Worm (Caenorhabditis elegans) whole organism, young adult: Measurements from ENCODE around the gene srxa-19.

Experiments
- B0035.1 ChIP-seq: sonication (generic microtip); optimal IDR thresholded peaks from 2 replicates; lab custom pipeline; 2016; ENCODE audit warnings: missing genetic modification characterization, mild to moderate bottlenecking, missing compliant biosample characterization, missing genotype, missing genetic modification reagents
- D2030.7 ChIP-seq: fragments of 200-800 bp; sonication (Bioruptor generic); IDR thresholded peaks from 2 replicates; pipeline ENCODE4 v1.3.6; 2022; ENCODE audit warnings: missing genetic modification reagents, missing genetic modification characterization, missing compliant biosample characterization
- F37B4.10 ChIP-seq: fragments of 200-800 bp; sonication (Bioruptor generic); IDR thresholded peaks from 2 replicates; pipeline ENCODE4 v1.3.6; 2022; ENCODE audit warnings: missing genetic modification characterization, missing compliant biosample characterization
- F39B2.1 ChIP-seq: fragments of 200-800 bp; sonication (Bioruptor generic); IDR thresholded peaks from 2 replicates; pipeline ENCODE4 v1.3.6; 2022; ENCODE audit warnings: missing genetic modification reagents, missing genetic modification characterization, missing compliant biosample characterization
- F52B5.7 ChIP-seq: sonication (generic microtip); optimal IDR thresholded peaks from 2 replicates; lab custom pipeline; 2016; ENCODE audit warnings: mild to moderate bottlenecking, missing genetic modification characterization, missing compliant biosample characterization
- F57A8.1 ChIP-seq: fragments of 200-800 bp; sonication (Bioruptor generic); optimal IDR thresholded peaks from 2 replicates; lab custom pipeline; 2018; ENCODE audit warnings: mild to moderate bottlenecking, missing genetic modification characterization, moderate library complexity, missing compliant biosample characterization
- F57C9.4 ChIP-seq: sonication (generic microtip); optimal IDR thresholded peaks from 2 replicates; lab custom pipeline; 2017; ENCODE audit warnings: mild to moderate bottlenecking, missing genetic modification characterization, missing compliant biosample characterization
- K11D2.4 ChIP-seq: fragments of 200-800 bp; sonication (Bioruptor generic); IDR thresholded peaks from 2 replicates; pipeline ENCODE4 v1.3.6; 2022; ENCODE audit warnings: missing genetic modification reagents, missing genetic modification characterization, missing compliant biosample characterization
- K12H6.12 ChIP-seq: fragments of 200-800 bp; sonication (Bioruptor generic); optimal IDR thresholded peaks from 2 replicates; lab custom pipeline; 2018; ENCODE audit warnings: mild to moderate bottlenecking, missing genetic modification characterization, missing compliant biosample characterization
- T07F8.4 ChIP-seq: sonication (generic microtip); optimal IDR thresholded peaks from 2 replicates; lab custom pipeline; 2016; ENCODE audit warnings: mild to moderate bottlenecking, missing genetic modification characterization, moderate library complexity, missing compliant biosample characterization
- Y53G8AR.9 ChIP-seq: fragments of 200-800 bp; sonication (Bioruptor generic); conservative IDR thresholded peaks from 2 replicates; pipeline ENCODE4 v1.3.6; 2022; ENCODE audit warnings: missing genetic modification reagents, missing genetic modification characterization, missing compliant biosample characterization
- Y95B8A.8 ChIP-seq: fragments of 200-800 bp; sonication (Bioruptor generic); IDR thresholded peaks from 2 replicates; pipeline ENCODE4 v1.3.6; 2022; ENCODE audit warnings: missing genetic modification reagents, missing genetic modification characterization, missing compliant biosample characterization
- aptf-3 ChIP-seq: fragments of 200-800 bp; sonication (Bioruptor generic); IDR thresholded peaks from 2 replicates; pipeline ENCODE4 v1.3.6; 2022; ENCODE audit warnings: missing genetic modification characterization, missing compliant biosample characterization
- atf-7 ChIP-seq: sonication (generic microtip); optimal IDR thresholded peaks from 2 replicates; lab custom pipeline; 2017; ENCODE audit warnings: mild to moderate bottlenecking, missing genetic modification characterization, missing compliant biosample characterization
- attf-3 ChIP-seq: fragments of 200-800 bp; sonication (Bioruptor generic); conservative IDR thresholded peaks from 2 replicates; pipeline ENCODE4 v1.3.6; 2022; ENCODE audit warnings: missing genetic modification reagents, missing genetic modification characterization, missing compliant biosample characterization
- attf-6 ChIP-seq: fragments of 200-800 bp; sonication (Bioruptor generic); IDR thresholded peaks from 2 replicates; pipeline ENCODE4 v1.3.6; 2022; ENCODE audit warnings: missing genetic modification reagents, missing genetic modification characterization, missing compliant biosample characterization
- bed-1 ChIP-seq: fragments of 200-800 bp; sonication (Bioruptor generic); IDR thresholded peaks from 2 replicates; pipeline ENCODE4 v1.3.6; 2022; ENCODE audit warnings: missing genetic modification reagents, missing genetic modification characterization, missing compliant biosample characterization
- ceh-100 ChIP-seq: fragments of 200-800 bp; sonication (Bioruptor generic); IDR thresholded peaks from 2 replicates; pipeline ENCODE4 v1.3.6; 2022; ENCODE audit warnings: missing genetic modification reagents, missing genetic modification characterization, missing compliant biosample characterization
- ceh-27 ChIP-seq: fragments of 200-800 bp; sonication (Bioruptor generic); optimal IDR thresholded peaks from 2 replicates; lab custom pipeline; 2018; ENCODE audit warnings: mild to moderate bottlenecking, missing genetic modification characterization, moderate library complexity, missing compliant biosample characterization
- ceh-58 ChIP-seq: fragments of 200-800 bp; sonication (Bioruptor generic); IDR thresholded peaks from 2 replicates; pipeline ENCODE4 v1.3.6; 2022; ENCODE audit warnings: missing genetic modification characterization, missing compliant biosample characterization
- ceh-79 ChIP-seq: sonication (generic microtip); optimal IDR thresholded peaks from 2 replicates; lab custom pipeline; 2017; ENCODE audit warnings: mild to moderate bottlenecking, missing genetic modification characterization, missing compliant biosample characterization
- ceh-91 ChIP-seq: fragments of 200-800 bp; sonication (Bioruptor generic); IDR thresholded peaks from 2 replicates; pipeline ENCODE4 v1.3.6; 2022; ENCODE audit warnings: missing genetic modification reagents, missing genetic modification characterization, missing compliant biosample characterization
- chd-7 ChIP-seq: sonication (generic microtip); optimal IDR thresholded peaks from 2 replicates; lab custom pipeline; 2016; ENCODE audit warnings: mild to moderate bottlenecking, missing genetic modification characterization, moderate library complexity, missing compliant biosample characterization
- egl-44 ChIP-seq: fragments of 200-800 bp; sonication (Bioruptor generic); IDR thresholded peaks from 2 replicates; pipeline ENCODE4 v1.3.6; 2022; ENCODE audit warnings: missing genetic modification reagents, missing genetic modification characterization, missing compliant biosample characterization
- egrh-3 ChIP-seq: fragments of 200-800 bp; sonication (Bioruptor generic); IDR thresholded peaks from 2 replicates; pipeline ENCODE4 v1.3.6; 2022; ENCODE audit warnings: missing genetic modification reagents, missing genetic modification characterization, missing compliant biosample characterization
- hlh-26 ChIP-seq: fragments of 200-800 bp; sonication (Bioruptor generic); conservative IDR thresholded peaks from 2 replicates; pipeline ENCODE4 v1.3.6; 2022; ENCODE audit warnings: missing genetic modification reagents, missing genetic modification characterization, missing compliant biosample characterization
- hmg-1.2 ChIP-seq: fragments of 200-800 bp; sonication (Bioruptor generic); IDR thresholded peaks from 2 replicates; pipeline ENCODE4 v1.3.6; 2022; ENCODE audit warnings: missing genetic modification reagents, missing genetic modification characterization, missing compliant biosample characterization
- let-526 ChIP-seq: fragments of 200-800 bp; sonication (Bioruptor generic); IDR thresholded peaks from 2 replicates; pipeline ENCODE4 v1.3.6; 2022; ENCODE audit warnings: missing genetic modification reagents, missing genetic modification characterization, missing compliant biosample characterization
- lin-26 ChIP-seq: fragments of 200-800 bp; sonication (Bioruptor generic); IDR thresholded peaks from 2 replicates; pipeline ENCODE4 v1.3.6; 2022; ENCODE audit warnings: missing genetic modification reagents, missing genetic modification characterization, missing compliant biosample characterization
- lir-1 ChIP-seq: fragments of 200-800 bp; sonication (Bioruptor generic); conservative IDR thresholded peaks from 2 replicates; pipeline ENCODE4 v1.3.6; 2022; ENCODE audit warnings: missing genetic modification reagents, missing genetic modification characterization, missing compliant biosample characterization
- lsy-27 ChIP-seq: sonication (generic microtip); optimal IDR thresholded peaks from 2 replicates; lab custom pipeline; 2017; ENCODE audit warnings: missing genetic modification characterization, mild to moderate bottlenecking, missing compliant biosample characterization, antibody characterized with exemption, missing genotype, borderline replicate concordance; ENCODE audit not compliant: insufficient read depth
- madf-10 ChIP-seq: sonication (generic microtip); optimal IDR thresholded peaks from 2 replicates; lab custom pipeline; 2016; ENCODE audit warnings: mild to moderate bottlenecking, missing genetic modification characterization, missing compliant biosample characterization
- madf-6 ChIP-seq: fragments of 200-800 bp; sonication (Bioruptor generic); IDR thresholded peaks from 2 replicates; pipeline ENCODE4 v1.3.6; 2022; ENCODE audit warnings: missing genetic modification reagents, missing genetic modification characterization, missing compliant biosample characterization
- mes-4 ChIP-seq: sonication (generic microtip); optimal IDR thresholded peaks from 2 replicates; lab custom pipeline; 2016; ENCODE audit warnings: missing genotype, missing genetic modification characterization, missing compliant biosample characterization
- nfya-1 ChIP-seq: sonication (generic microtip); optimal IDR thresholded peaks from 2 replicates; lab custom pipeline; 2017; ENCODE audit warnings: antibody characterized with exemption, missing compliant biosample characterization, missing genetic modification characterization, borderline replicate concordance; ENCODE audit not compliant: insufficient read depth
- nfya-2 ChIP-seq: fragments of 200-800 bp; sonication (Bioruptor generic); IDR thresholded peaks from 2 replicates; pipeline ENCODE4 v1.3.6; 2022; ENCODE audit warnings: missing genetic modification reagents, missing genetic modification characterization, missing compliant biosample characterization
- nhr-120 ChIP-seq: fragments of 200-800 bp; sonication (Bioruptor generic); IDR thresholded peaks from 2 replicates; pipeline ENCODE4 v1.3.6; 2022; ENCODE audit warnings: missing genetic modification characterization, missing compliant biosample characterization
- rcor-1 ChIP-seq: fragments of 200-800 bp; sonication (Bioruptor generic); IDR thresholded peaks from 2 replicates; pipeline ENCODE4 v1.3.6; 2022; ENCODE audit warnings: missing genetic modification reagents, missing genetic modification characterization, missing compliant biosample characterization
- repo-1 ChIP-seq: sonication (generic microtip); optimal IDR thresholded peaks from 2 replicates; lab custom pipeline; 2017; ENCODE audit warnings: mild to moderate bottlenecking, missing genetic modification characterization, missing compliant biosample characterization
- snpc-3.4 ChIP-seq: sonication (generic microtip); optimal IDR thresholded peaks from 2 replicates; lab custom pipeline; 2017; ENCODE audit warnings: missing genetic modification characterization, mild to moderate bottlenecking, missing compliant biosample characterization, antibody characterized with exemption, moderate library complexity, missing genotype, missing genetic modification reagents
- tlf-1 ChIP-seq: fragments of 200-800 bp; sonication (Bioruptor generic); optimal IDR thresholded peaks from 2 replicates; lab custom pipeline; 2018; ENCODE audit warnings: mild to moderate bottlenecking, missing genetic modification characterization, missing compliant biosample characterization
- xnd-1 ChIP-seq: sonication (generic microtip); optimal IDR thresholded peaks from 2 replicates; lab custom pipeline; 2016; ENCODE audit warnings: missing genotype, missing genetic modification reagents, missing genetic modification characterization, missing compliant biosample characterization
- ztf-25 ChIP-seq: fragments of 200-800 bp; sonication (Bioruptor generic); IDR thresholded peaks from 2 replicates; pipeline ENCODE4 v1.3.6; 2022; ENCODE audit warnings: missing genetic modification reagents, missing genetic modification characterization, missing compliant biosample characterization
- ztf-3 ChIP-seq: fragments of 200-800 bp; sonication (Bioruptor generic); optimal IDR thresholded peaks from 2 replicates; lab custom pipeline; 2018; ENCODE audit warnings: mild to moderate bottlenecking, missing genetic modification characterization, missing compliant biosample characterization

The srxa-19 gene

DNA sequence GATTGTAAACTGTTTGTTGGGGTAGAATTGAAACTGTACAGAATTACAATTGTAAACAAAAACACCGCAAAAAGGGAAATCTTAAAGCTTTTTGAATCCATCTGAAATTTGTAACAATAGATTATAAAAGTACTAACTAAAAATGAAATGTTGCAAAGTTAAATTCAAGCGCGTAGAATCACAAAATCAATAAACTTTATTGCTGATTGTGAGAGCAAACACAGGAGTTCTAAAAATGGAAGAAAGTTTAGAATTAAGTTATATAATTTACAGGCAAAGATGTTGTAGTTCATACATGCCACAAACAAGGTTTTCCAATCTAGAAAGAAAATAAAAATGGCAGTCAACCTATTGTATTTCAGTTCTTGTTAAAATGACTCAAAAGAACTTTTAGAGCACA, 10.4 kb downstream of the srxa-19 start, which contains the start of gene C08B6.3:
Gene C08B6.3 (minus strand): TSS at position 101 of the 400 bp plus-strand sequence.
- TF ChIP-seq T07F8.4 (tag; lab: Kevin White, UChicago) (no peak), aptf-3 (GFP tag; lab: Robert Waterston, UW) (no peak), tlf-1 (GFP tag; lab: Kevin White, UChicago) (no peak), madf-6 (GFP tag; lab: Robert Waterston, UW) (no peak), chd-7 (tag; lab: Kevin White, UChicago) (no peak), madf-10 (tag; lab: Kevin White, UChicago) (no peak), ceh-58 (GFP tag; lab: Robert Waterston, UW) (no peak), K11D2.4 (GFP tag; lab: Robert Waterston, UW) (no peak), D2030.7 (GFP tag; lab: Robert Waterston, UW) (no peak), lir-1 (GFP tag; lab: Robert Waterston, UW) (no peak), hmg-1.2 (GFP tag; lab: Robert Waterston, UW) (no peak), ztf-25 (GFP tag; lab: Robert Waterston, UW) (no peak), ceh-91 (GFP tag; lab: Robert Waterston, UW) (no peak)

DNA sequence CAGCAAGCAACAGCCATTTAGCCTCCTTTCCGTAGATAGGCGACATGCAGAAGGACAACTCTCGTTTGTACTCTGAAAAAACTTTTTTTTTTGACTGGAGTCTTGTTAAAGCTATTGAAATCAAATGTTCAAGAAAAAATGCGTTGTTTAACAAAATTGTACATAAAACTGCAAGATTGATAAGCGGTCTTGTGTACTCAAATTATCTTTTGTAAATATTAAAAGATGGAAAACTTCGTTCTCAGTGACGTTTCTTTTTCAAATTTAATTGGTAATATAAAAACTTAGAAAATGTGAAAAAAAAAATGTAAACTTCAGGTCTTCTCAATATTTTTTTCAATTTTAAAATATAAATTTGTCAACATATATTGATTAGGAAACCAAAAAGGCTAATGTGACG, 11.4 kb downstream of the srxa-19 start:
- TF ChIP-seq nfya-1 (no peak), ztf-3 (GFP tag; lab: Kevin White, UChicago) (no peak), ceh-79 (tag; lab: Kevin White, UChicago) (no peak), Y95B8A.8 (GFP tag; lab: Robert Waterston, UW) (no peak), lin-26 (GFP tag; lab: Robert Waterston, UW) (no peak), F57A8.1 (GFP tag; lab: Kevin White, UChicago) (no peak), Y53G8AR.9 (GFP tag; lab: Robert Waterston, UW) (no peak), xnd-1 (no peak), F39B2.1 (GFP tag; lab: Robert Waterston, UW) (no peak), nfya-2 (GFP tag; lab: Robert Waterston, UW) (no peak), nhr-120 (GFP tag; lab: Robert Waterston, UW) (no peak), bed-1 (GFP tag; lab: Robert Waterston, UW) (no peak)

DNA sequence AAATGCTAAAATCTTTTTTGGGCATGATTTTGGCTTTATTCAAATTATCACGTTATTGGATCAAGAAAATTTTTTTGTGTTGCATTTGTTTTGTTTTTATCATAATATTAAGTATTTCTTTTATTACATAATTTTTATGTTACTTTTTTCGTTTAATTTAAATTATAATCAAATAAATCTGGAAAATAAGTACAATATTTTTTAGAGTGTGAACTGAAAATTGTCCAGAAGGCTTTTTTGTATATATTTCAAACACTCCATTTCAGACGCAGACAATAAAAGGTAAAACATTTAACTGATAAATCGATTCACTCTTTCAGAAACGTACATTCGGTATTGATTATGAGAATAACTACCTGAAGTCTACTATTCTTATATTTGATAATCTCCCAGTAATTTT, 15.3 kb downstream of the srxa-19 start, which contains the start of gene C08B6.11:
Gene C08B6.11 (plus strand): TSS at position 301 of the 400 bp plus-strand sequence.
- TF ChIP-seq madf-6 (GFP tag; lab: Robert Waterston, UW) (no peak), hlh-26 (GFP tag; lab: Robert Waterston, UW) (no peak), repo-1 (tag; lab: Kevin White, UChicago) (no peak), egl-44 (no peak), K12H6.12 (tag; lab: Kevin White, UChicago) (no peak), ceh-27 (GFP tag; lab: Kevin White, UChicago) (no peak), F37B4.10 (GFP tag; lab: Robert Waterston, UW) (no peak), rcor-1 (GFP tag; lab: Robert Waterston, UW) (no peak), ceh-100 (GFP tag; lab: Robert Waterston, UW) (no peak)

DNA sequence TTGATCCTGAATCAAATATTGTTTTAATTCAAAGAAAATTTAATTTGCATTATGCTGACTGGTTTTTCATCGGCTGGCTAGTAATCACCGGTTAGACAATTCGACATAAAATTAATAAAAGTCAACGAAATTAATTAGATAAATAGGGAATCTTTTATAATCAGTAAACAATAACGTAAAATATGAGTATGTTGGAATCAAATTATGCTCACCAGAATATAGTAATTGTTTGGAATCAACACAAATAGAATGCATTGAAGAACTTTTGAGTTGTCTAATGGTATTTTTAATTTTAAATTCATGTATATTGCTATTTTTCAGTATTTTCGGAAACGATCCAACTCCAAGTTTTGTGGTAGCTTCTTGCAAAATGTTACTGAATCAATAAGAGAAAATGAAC, 17.2 kb downstream of the srxa-19 start, which contains the start of gene C08B6.2:
Gene C08B6.2 (plus strand): TSS at position 301 of the 400 bp plus-strand sequence.
- no peak for TF ChIP-seq F57C9.4 (tag; lab: Kevin White, UChicago)
- no peak for TF ChIP-seq tlf-1 (GFP tag; lab: Kevin White, UChicago)
- no peak for TF ChIP-seq F52B5.7 (tag; lab: Kevin White, UChicago)
- TF ChIP-seq K11D2.4 (GFP tag; lab: Robert Waterston, UW) = no peak
- TF ChIP-seq attf-6 (GFP tag; lab: Robert Waterston, UW) = no peak
- no peak for TF ChIP-seq let-526 (GFP tag; lab: Robert Waterston, UW)
- no peak for TF ChIP-seq egrh-3 (GFP tag; lab: Robert Waterston, UW)
- TF ChIP-seq rcor-1 (GFP tag; lab: Robert Waterston, UW) = no peak
- TF ChIP-seq attf-3 = no peak
- TF ChIP-seq atf-7 (tag; lab: Kevin White, UChicago) = no peak
- TF ChIP-seq lsy-27 (tag; lab: Kevin White, UChicago) = no peak
- no peak for TF ChIP-seq F37B4.10 (GFP tag; lab: Robert Waterston, UW)
- TF ChIP-seq egl-44 = no peak
- no peak for TF ChIP-seq nfya-1
- TF ChIP-seq B0035.1 (tag; lab: Kevin White, UChicago) = no peak
- TF ChIP-seq snpc-3.4 (tag; lab: Kevin White, UChicago) = no peak
- TF ChIP-seq mes-4 (tag; lab: Kevin White, UChicago) = no peak
